Fruit fly (Drosophila melanogaster): ENCODE data around the gene CG31897.

DNA sequence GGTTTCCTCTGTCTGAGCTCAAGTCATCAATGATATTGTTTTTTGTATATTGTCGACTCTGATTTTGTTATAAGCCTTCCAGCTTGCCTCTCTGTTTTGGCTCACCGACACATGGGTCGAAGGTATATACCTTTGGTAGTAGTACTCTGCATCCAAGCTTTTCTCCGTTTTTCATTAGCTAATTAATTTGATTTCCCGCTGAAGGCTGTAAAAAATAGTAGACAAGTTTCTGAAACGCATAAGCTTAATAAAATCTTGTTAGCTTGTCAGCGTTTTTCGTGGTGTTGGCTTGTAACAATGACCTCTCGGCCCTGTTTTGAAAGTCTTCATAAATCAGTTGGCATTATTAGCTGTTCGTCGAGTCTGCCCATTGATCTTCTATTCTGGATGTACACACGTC lies 38.6 kb downstream of the CG31897 start:
- TF ChIP-seq insv (optimal IDR thresholded peaks at IDR 0.05) (no peak), psq (optimal IDR thresholded peaks at IDR 0.05) (no peak), ttk (optimal IDR thresholded peaks at IDR 0.05) (no peak), Sin3A (optimal IDR thresholded peaks at IDR 0.05) (no peak), Myc (optimal IDR thresholded peaks at IDR 0.05) (no peak), h (optimal IDR thresholded peaks at IDR 0.05) (no peak)
